Fruit fly (Drosophila melanogaster): Measurements from ENCODE around the gene CG7131.
A peak's percentile ranks its signal among the peaks of the same experiment; 100 is the strongest.

Gene CG7131

DNA sequence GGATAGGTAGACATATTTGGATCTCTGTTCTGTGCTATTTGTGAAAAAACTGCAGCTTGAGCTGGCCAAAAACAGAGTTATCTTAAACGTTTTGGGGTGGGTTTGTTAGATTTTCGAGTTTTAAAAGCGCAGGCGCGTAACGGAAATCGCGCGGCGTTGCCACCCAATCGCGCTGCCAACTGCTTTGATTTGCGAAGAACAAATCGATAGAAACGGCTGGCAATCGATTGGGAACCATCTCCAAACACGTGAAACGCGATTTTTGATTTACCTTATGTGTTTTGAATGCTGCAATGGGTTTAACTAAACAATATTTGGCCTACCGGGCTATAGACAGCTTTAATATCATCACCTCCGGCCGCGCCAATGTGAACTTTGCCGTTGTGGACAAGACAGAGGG, 5.1 kb downstream of the CG7131 start, which contains the start of the genes CG14312 and CG8064 (continued):
- TF ChIP-seq CG2875 (GFP tag; optimal IDR thresholded peaks at IDR 0.05) (no peak), CG17829 (tag; optimal IDR thresholded peaks at IDR 0.05) (peak; percentile 21), Hr51 (GFP tag; optimal IDR thresholded peaks at IDR 0.05) (peak in 1 of 2 experiments; percentile 75), CG6791 (GFP tag; IDR thresholded peaks at IDR 0.05; ENCODE audit: partially characterized antibody) (peak; percentile 78), Myb (GFP tag; optimal IDR thresholded peaks at IDR 0.05) (peak; percentile 99), Bgb (GFP tag; IDR thresholded peaks at IDR 0.05; ENCODE audit: partially characterized antibody) (peak; percentile 76), aop (GFP tag; IDR thresholded peaks at IDR 0.05) (no peak), grau (tag; optimal IDR thresholded peaks at IDR 0.05) (no peak), Six4 (GFP tag; optimal IDR thresholded peaks at IDR 0.05) (no peak), CG3407 (GFP tag; optimal IDR thresholded peaks at IDR 0.05) (no peak), fd96Cb (tag; optimal IDR thresholded peaks at IDR 0.05) (no peak), ttk (GFP tag; IDR thresholded peaks at IDR 0.05) (no peak), CG2129 (GFP tag; IDR thresholded peaks at IDR 0.05; ENCODE audit: partially characterized antibody) (no peak; the same call in 1 of the 2 replicates), Dip3 (GFP tag; optimal IDR thresholded peaks at IDR 0.05) (no peak), ap (GFP tag; IDR thresholded peaks at IDR 0.05) (no peak), CG9727 (GFP tag; optimal IDR thresholded peaks at IDR 0.05) (no peak), PHDP (tag; optimal IDR thresholded peaks at IDR 0.05) (no peak), ERR (GFP tag; optimal IDR thresholded peaks at IDR 0.05) (no peak), B-H2 (GFP tag; optimal IDR thresholded peaks at IDR 0.05) (peak; percentile 4), Jarid2 (GFP tag; optimal IDR thresholded peaks at IDR 0.05) (no peak), lbe (GFP tag; optimal IDR thresholded peaks at IDR 0.05) (no peak), Doc2 (GFP tag; IDR thresholded peaks at IDR 0.05) (no peak), ssp (GFP tag; IDR thresholded peaks at IDR 0.05) (no peak), chif (GFP tag; optimal IDR thresholded peaks at IDR 0.05) (no peak), CG9817 (tag; optimal IDR thresholded peaks at IDR 0.05) (no peak)

DNA sequence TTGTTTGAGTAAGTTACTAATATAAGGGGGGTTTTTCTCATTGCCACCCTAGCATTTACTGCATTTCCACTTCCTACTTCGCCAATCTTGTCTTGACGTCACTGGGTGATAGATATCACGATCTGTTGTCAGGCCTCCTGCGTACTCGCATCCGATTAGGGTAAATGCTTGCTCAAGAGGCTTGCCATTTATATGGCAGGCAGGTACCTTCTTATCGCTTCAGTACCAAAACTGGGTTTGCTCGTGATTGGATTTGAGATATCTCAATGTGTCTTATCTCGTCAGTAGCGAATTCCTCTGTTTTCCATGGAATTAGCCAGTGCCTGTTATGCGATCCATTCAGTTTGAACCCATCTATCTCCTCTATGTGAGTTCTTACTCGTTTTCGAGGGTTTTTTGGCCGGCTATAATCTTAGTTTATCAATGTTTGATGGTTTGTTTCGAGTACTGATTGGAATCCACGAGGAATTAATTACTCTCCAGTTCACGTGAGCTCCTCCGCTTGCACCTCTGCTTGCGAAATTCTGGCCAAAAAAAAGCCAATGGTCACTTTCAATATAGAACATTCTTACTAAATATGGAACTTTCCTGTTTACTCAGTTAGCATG, 7.6 kb downstream of the CG7131 start:
- TF ChIP-seq gsb (GFP tag; IDR thresholded peaks at IDR 0.05), result no peak
- TF ChIP-seq Pdp1 (GFP tag; optimal IDR thresholded peaks at IDR 0.05), result peak in 1 of 2 experiments; percentile 14
- no peak for TF ChIP-seq peb (GFP tag; IDR thresholded peaks at IDR 0.05)
- TF ChIP-seq CG12769 (tag; optimal IDR thresholded peaks at IDR 0.05), result no peak
- TF ChIP-seq chinmo (GFP tag; IDR thresholded peaks at IDR 0.05; ENCODE audit: partially characterized antibody), result 0 out of 4 replicates have a peak, but pooled peaks have one; percentile 11
- TF ChIP-seq ase (GFP tag; IDR thresholded peaks at IDR 0.05), result no peak
- no peak for TF ChIP-seq Hr39 (optimal IDR thresholded peaks at IDR 0.05)
- TF ChIP-seq zen (tag; optimal IDR thresholded peaks at IDR 0.05), result no peak
- no peak for TF ChIP-seq pum (GFP tag; optimal IDR thresholded peaks at IDR 0.05)
- TF ChIP-seq CHES-1-like (GFP tag; optimal IDR thresholded peaks at IDR 0.05), result no peak
- TF ChIP-seq Ravus (GFP tag; IDR thresholded peaks at IDR 0.05), result no peak
- TF ChIP-seq CkIIα-i1 (GFP tag; IDR thresholded peaks at IDR 0.05), result no peak
- peak; percentile 72 for TF ChIP-seq sug (tag; optimal IDR thresholded peaks at IDR 0.05)
- peak; percentile 99 for TF ChIP-seq CG15479 (GFP tag; optimal IDR thresholded peaks at IDR 0.05)
- TF ChIP-seq Awh (GFP tag; IDR thresholded peaks at IDR 0.05), result no peak
- peak; percentile 66 for TF ChIP-seq exex (tag; optimal IDR thresholded peaks at IDR 0.05)
- peak; percentile 71 for TF ChIP-seq cwo (GFP tag; optimal IDR thresholded peaks at IDR 0.05)
- TF ChIP-seq Meics (GFP tag; optimal IDR thresholded peaks at IDR 0.05), result no peak
- no peak for TF ChIP-seq CG1647 (GFP tag; optimal IDR thresholded peaks at IDR 0.05)
- no peak for TF ChIP-seq CG17385 (GFP tag; optimal IDR thresholded peaks at IDR 0.05)
- no peak for TF ChIP-seq CG12744 (GFP tag; optimal IDR thresholded peaks at IDR 0.05)
- TF ChIP-seq CoRest (tag; optimal IDR thresholded peaks at IDR 0.05), result no peak
- TF ChIP-seq wor (GFP tag; IDR thresholded peaks at IDR 0.05), result no peak
- TF ChIP-seq lilli (GFP tag; optimal IDR thresholded peaks at IDR 0.05), result no peak
- no peak for TF ChIP-seq CG17186 (GFP tag; optimal IDR thresholded peaks at IDR 0.05)
- TF ChIP-seq tgo (GFP tag; IDR thresholded peaks at IDR 0.05), result no peak

Measured in whole organism, embryonic.